Worm (Caenorhabditis elegans) whole organism, mixed stage, embryonic: ENCODE results near the gene scly-1.

Experiments
- blmp-1 ChIP-seq: fragments of 150-350 bp; optimal IDR thresholded peaks from 2 replicates; lab custom pipeline; 2014; ENCODE audit warnings: missing biosample characterization, missing genetic modification characterization
- ceh-39 ChIP-seq: fragments of 150-350 bp; optimal IDR thresholded peaks from 2 replicates; lab custom pipeline; 2014; ENCODE audit warnings: missing biosample characterization, missing genetic modification characterization
- ces-1 ChIP-seq: fragments of 150-350 bp; optimal IDR thresholded peaks from 2 replicates; lab custom pipeline; 2014; ENCODE audit warnings: missing biosample characterization, missing genetic modification reagents, missing genetic modification characterization
- lsy-2 ChIP-seq: fragments of 150-350 bp; optimal IDR thresholded peaks from 2 replicates; lab custom pipeline; 2014; ENCODE audit warnings: missing biosample characterization, missing genetic modification characterization
- mab-5 ChIP-seq: fragments of 150-350 bp; optimal IDR thresholded peaks from 2 replicates; lab custom pipeline; 2014; ENCODE audit warnings: missing biosample characterization, missing genetic modification characterization
- mep-1 ChIP-seq: fragments of 150-350 bp; optimal IDR thresholded peaks from 2 replicates; lab custom pipeline; 2017; ENCODE audit warnings: missing biosample characterization, missing genetic modification reagents, missing genetic modification characterization, inconsistent platforms
- nhr-237 ChIP-seq: fragments of 150-350 bp; optimal IDR thresholded peaks from 2 replicates; lab custom pipeline; 2014; ENCODE audit warnings: missing biosample characterization, missing genetic modification characterization
- nhr-76 ChIP-seq: sonication (generic microtip); optimal IDR thresholded peaks from 2 replicates; lab custom pipeline; 2017; ENCODE audit warnings: missing biosample characterization, missing genetic modification characterization
- pha-4 ChIP-seq: fragments of 150-350 bp; optimal IDR thresholded peaks from 2 replicates; lab custom pipeline; 2018; ENCODE audit warnings: missing biosample characterization, missing genetic modification reagents, missing genetic modification characterization
- snpc-4 ChIP-seq: fragments of 150-350 bp; optimal IDR thresholded peaks from 2 replicates; lab custom pipeline; 2014; ENCODE audit warnings: missing biosample characterization, missing genetic modification characterization
- unc-39 ChIP-seq: fragments of 150-350 bp; optimal IDR thresholded peaks from 2 replicates; lab custom pipeline; 2014; ENCODE audit warnings: missing biosample characterization, missing genetic modification characterization

ce11 chrII:6248503-6248902 is 32.4 kb downstream of the scly-1 start:
- peak; percentile 35 for TF ChIP-seq unc-39 (tag; lab: Kevin White, UChicago)
- TF ChIP-seq nhr-237 (tag; lab: Kevin White, UChicago), result no peak
- TF ChIP-seq ces-1 (GFP tag; lab: Kevin White, UChicago), result no peak
- TF ChIP-seq snpc-4 (tag; lab: Kevin White, UChicago), result no peak
- TF ChIP-seq mep-1 (tag; lab: Kevin White, UChicago), result peak; percentile 23
- TF ChIP-seq mab-5 (tag; lab: Kevin White, UChicago), result no peak
- no peak for TF ChIP-seq ceh-39 (tag; lab: Kevin White, UChicago)
- no peak for TF ChIP-seq lsy-2 (tag; lab: Kevin White, UChicago)
- TF ChIP-seq nhr-76 (tag; lab: Kevin White, UChicago), result no peak
- TF ChIP-seq pha-4, result peak; percentile 65
- TF ChIP-seq blmp-1 (tag; lab: Kevin White, UChicago), result no peak
